Fruit fly (Drosophila melanogaster): ENCODE data around the gene CG14647.

Gene CG14647

dm6 chr3R:4449256-4449655, 48.9 kb downstream of the CG14647 start:
- TF ChIP-seq br (GFP tag; optimal IDR thresholded peaks at IDR 0.05) (no peak), dsf (GFP tag; optimal IDR thresholded peaks at IDR 0.05; ENCODE audit: borderline replicate concordance) (no peak), jim (GFP tag; optimal IDR thresholded peaks at IDR 0.05) (no peak), GATAd (GFP tag; optimal IDR thresholded peaks at IDR 0.05) (no peak)

dm6 chr3R:4450721-4451120, 50.4 kb downstream of the CG14647 start:
- TF ChIP-seq Mio (GFP tag; optimal IDR thresholded peaks at IDR 0.05) = no peak
- no peak for TF ChIP-seq Abd-B (GFP tag; optimal IDR thresholded peaks at IDR 0.05)
- TF ChIP-seq ey (GFP tag; optimal IDR thresholded peaks at IDR 0.05) = no peak
- TF ChIP-seq Vsx2 (GFP tag; optimal IDR thresholded peaks at IDR 0.05; ENCODE audit: partially characterized antibody) = no peak
- no peak for TF ChIP-seq Sp1 (GFP tag; optimal IDR thresholded peaks at IDR 0.05)
- no peak for TF ChIP-seq dsf (GFP tag; optimal IDR thresholded peaks at IDR 0.05; ENCODE audit: borderline replicate concordance)
- no peak for TF ChIP-seq h (GFP tag; optimal IDR thresholded peaks at IDR 0.05)
- TF ChIP-seq br (GFP tag; optimal IDR thresholded peaks at IDR 0.05) = no peak
- TF ChIP-seq CG9705 (GFP tag; optimal IDR thresholded peaks at IDR 0.05) = no peak
- no peak for TF ChIP-seq fru (GFP tag; optimal IDR thresholded peaks at IDR 0.05)
- TF ChIP-seq dl (GFP tag; optimal IDR thresholded peaks at IDR 0.05; ENCODE audit: insufficient read depth in 1 of 2, partially characterized antibody in 2 of 2) = no peak
- no peak for TF ChIP-seq Jra (GFP tag; optimal IDR thresholded peaks at IDR 0.05)
- TF ChIP-seq Myc (optimal IDR thresholded peaks at IDR 0.05) = no peak

Data from whole organism, wandering third instar larva.